Fruit fly (Drosophila melanogaster): ENCODE results near the gene CG3386.
A peak's percentile ranks its signal among the peaks of the same experiment; 100 is the strongest.

The CG3386 gene

DNA sequence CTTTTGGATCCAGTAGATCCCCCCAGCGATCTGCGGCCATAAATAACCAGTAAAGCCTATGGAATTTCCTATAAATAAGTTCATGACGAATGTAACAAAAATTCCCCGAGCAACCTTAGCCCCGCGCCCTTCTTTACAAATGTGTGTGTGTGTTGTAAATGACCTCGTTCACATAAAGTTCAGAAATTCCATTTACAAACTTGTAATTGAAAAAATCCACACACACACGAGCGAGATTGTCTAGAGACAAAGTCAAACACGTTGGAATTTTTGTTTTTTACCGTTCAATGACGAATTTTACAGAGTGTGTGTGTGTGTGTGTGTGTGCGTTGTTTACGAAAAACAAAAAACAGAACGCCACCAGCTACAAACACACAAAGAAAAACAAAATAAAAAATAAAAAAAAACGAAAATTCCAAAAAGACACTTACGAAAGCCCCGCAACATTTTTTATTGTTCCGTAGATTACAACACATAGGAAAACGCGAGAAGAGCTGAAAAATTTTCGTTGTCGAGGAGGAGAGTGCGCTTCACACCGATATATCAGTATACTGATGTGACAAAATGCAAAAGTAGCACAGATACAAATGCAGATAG lies 43.4 kb downstream of the CG3386 start (continued):
- TF ChIP-seq Ptx1 (GFP tag; IDR thresholded peaks at IDR 0.05) (no peak), CG4730 (GFP tag; IDR thresholded peaks at IDR 0.05) (no peak), ro (GFP tag; IDR thresholded peaks at IDR 0.05) (no peak), CG14860 (GFP tag; IDR thresholded peaks at IDR 0.05; ENCODE audit: partially characterized antibody) (no peak), CG30403 (GFP tag; optimal IDR thresholded peaks at IDR 0.05) (no peak), fd102C (GFP tag; optimal IDR thresholded peaks at IDR 0.05) (no peak), lola (GFP tag; optimal IDR thresholded peaks at IDR 0.05) (peak in 1 of 3 experiments; percentile 27), dan (GFP tag; IDR thresholded peaks at IDR 0.05) (no peak), usp (GFP tag; optimal IDR thresholded peaks at IDR 0.05) (no peak), ab (GFP tag; optimal IDR thresholded peaks at IDR 0.05) (no peak), CG18619 (GFP tag; optimal IDR thresholded peaks at IDR 0.05) (no peak), CG3726 (GFP tag; IDR thresholded peaks at IDR 0.05) (no peak), ttk (GFP tag; IDR thresholded peaks at IDR 0.05) (no peak), E2f1 (GFP tag; IDR thresholded peaks at IDR 0.05) (no peak), fu2 (GFP tag; optimal IDR thresholded peaks at IDR 0.05) (no peak), CG15073 (GFP tag; optimal IDR thresholded peaks at IDR 0.05) (no peak), Ssrp (tag; optimal IDR thresholded peaks at IDR 0.05) (no peak), Ets65A (GFP tag) (no peak), sens-2 (GFP tag; IDR thresholded peaks at IDR 0.05) (no peak), CG6854 (GFP tag; optimal IDR thresholded peaks at IDR 0.05) (no peak), CG6765 (GFP tag; optimal IDR thresholded peaks at IDR 0.05) (peak; percentile 12), CG12071 (GFP tag; optimal IDR thresholded peaks at IDR 0.05) (peak; percentile 7), gcm2 (GFP tag; optimal IDR thresholded peaks at IDR 0.05) (no peak), crol (GFP tag; IDR thresholded peaks at IDR 0.05) (peak; percentile 76; the same call in 1 of the 2 replicates), mld (GFP tag; IDR thresholded peaks at IDR 0.05; ENCODE audit: partially characterized antibody) (no peak), CG7987 (GFP tag; optimal IDR thresholded peaks at IDR 0.05) (no peak), corto (GFP tag; optimal IDR thresholded peaks at IDR 0.05) (no peak), sna (GFP tag; IDR thresholded peaks at IDR 0.05; ENCODE audit: partially characterized antibody) (no peak), sr (GFP tag; IDR thresholded peaks at IDR 0.05) (no peak), gcm (GFP tag; optimal IDR thresholded peaks at IDR 0.05) (no peak), CG2889 (GFP tag; IDR thresholded peaks at IDR 0.05) (no peak), Meics (GFP tag; optimal IDR thresholded peaks at IDR 0.05) (peak; percentile 8), CG18262 (tag; optimal IDR thresholded peaks at IDR 0.05) (no peak), Myb (GFP tag; optimal IDR thresholded peaks at IDR 0.05) (no peak), CG6813 (GFP tag; optimal IDR thresholded peaks at IDR 0.05) (no peak), bbx (GFP tag; IDR thresholded peaks at IDR 0.05; ENCODE audit: partially characterized antibody) (no peak), grau (tag; optimal IDR thresholded peaks at IDR 0.05) (no peak), abd-A (tag; optimal IDR thresholded peaks at IDR 0.05) (peak; percentile 83), H15 (GFP tag; IDR thresholded peaks at IDR 0.05) (no peak), CG14710 (tag; optimal IDR thresholded peaks at IDR 0.05) (no peak), Hr78 (GFP tag; optimal IDR thresholded peaks at IDR 0.05) (peak in 1 of 2 experiments; percentile 77), Gug (GFP tag; IDR thresholded peaks at IDR 0.05) (no peak)
